Worm (Caenorhabditis elegans) whole organism, L2 larva: ENCODE measurements around the gene rfp-1.

Experiments
- ama-1 ChIP-seq: fragments of 150-350 bp; optimal IDR thresholded peaks from 2 replicates; lab custom pipeline; 2018; ENCODE audit warnings: inconsistent platforms
- dmd-4 ChIP-seq: sonication (generic microtip); optimal IDR thresholded peaks from 2 replicates; lab custom pipeline; 2017; ENCODE audit warnings: missing biosample characterization, missing genetic modification characterization
- lin-13 ChIP-seq: fragments of 150-350 bp; optimal IDR thresholded peaks from 2 replicates; lab custom pipeline; 2014; ENCODE audit warnings: missing biosample characterization, missing genetic modification reagents, missing genetic modification characterization
- mab-5 ChIP-seq: fragments of 150-350 bp; optimal IDR thresholded peaks from 2 replicates; lab custom pipeline; 2014; ENCODE audit warnings: missing biosample characterization, missing genetic modification characterization
- mdl-1 ChIP-seq, 2 experiments: fragments of 150-350 bp in 1 of 2; sonication (generic microtip) in 1 of 2; optimal IDR thresholded peaks; 2 replicates each; lab custom pipeline; 2017; ENCODE audit warnings: missing biosample characterization in 2 of 2, missing genetic modification characterization in 2 of 2
- nhr-11 ChIP-seq: fragments of 150-350 bp; optimal IDR thresholded peaks from 2 replicates; lab custom pipeline; 2014; ENCODE audit warnings: missing biosample characterization, missing genetic modification characterization
- nhr-237 ChIP-seq: fragments of 150-350 bp; optimal IDR thresholded peaks from 2 replicates; lab custom pipeline; 2014; ENCODE audit warnings: missing biosample characterization, missing genetic modification characterization
- nhr-77 ChIP-seq: fragments of 150-350 bp; optimal IDR thresholded peaks from 2 replicates; lab custom pipeline; 2014; ENCODE audit warnings: missing biosample characterization, missing genetic modification characterization
- sem-4 ChIP-seq: fragments of 150-350 bp; optimal IDR thresholded peaks from 2 replicates; lab custom pipeline; 2014; ENCODE audit warnings: missing biosample characterization, missing genetic modification reagents, missing genetic modification characterization

ce11 chrIII:8331211-8331610 is 27.2 kb upstream of the rfp-1 start, which contains the start of gene iglr-2:
- TF ChIP-seq dmd-4 (tag; lab: Kevin White, UChicago): no peak
- TF ChIP-seq nhr-237 (tag; lab: Kevin White, UChicago): no peak
- no peak for TF ChIP-seq mdl-1 (tag; optimal IDR thresholded peaks at IDR 0.05; lab: Kevin White, UChicago)
- TF ChIP-seq sem-4 (tag; lab: Kevin White, UChicago): no peak
- no peak for TF ChIP-seq ama-1
- TF ChIP-seq nhr-11 (tag; lab: Kevin White, UChicago): no peak
- no peak for TF ChIP-seq mab-5 (tag; lab: Kevin White, UChicago)
- TF ChIP-seq nhr-77 (tag; lab: Kevin White, UChicago): no peak
- TF ChIP-seq lin-13 (GFP tag; lab: Kevin White, UChicago): no peak
